Worm (Caenorhabditis elegans) whole organism, L2 larva: ENCODE data around the gene semi-1.
A peak's percentile ranks its signal among the peaks of the same experiment; 100 is the strongest.

Experiments used
- C34F6.9 ChIP-seq: fragments of 150-350 bp; optimal IDR thresholded peaks from 2 replicates; lab custom pipeline; 2014; ENCODE audit warnings: missing biosample characterization, missing genetic modification characterization
- Y55F3AM.14 ChIP-seq: fragments of 200-800 bp; sonication (Bioruptor generic); optimal IDR thresholded peaks from 2 replicates; lab custom pipeline; 2018; ENCODE audit warnings: mild to moderate bottlenecking, missing genetic modification characterization, missing compliant biosample characterization
- ZK546.5 ChIP-seq: sonication (generic microtip); optimal IDR thresholded peaks from 2 replicates; lab custom pipeline; 2017; ENCODE audit warnings: missing biosample characterization, missing genetic modification characterization
- aly-2 ChIP-seq: fragments of 150-350 bp; optimal IDR thresholded peaks from 2 replicates; lab custom pipeline; 2014; ENCODE audit warnings: missing biosample characterization, missing genetic modification characterization
- ama-1 ChIP-seq: fragments of 150-350 bp; optimal IDR thresholded peaks from 2 replicates; lab custom pipeline; 2018; ENCODE audit warnings: inconsistent platforms
- blmp-1 ChIP-seq: sonication (generic microtip); optimal IDR thresholded peaks from 2 replicates; lab custom pipeline; 2017; ENCODE audit warnings: missing genetic modification characterization, mild to moderate bottlenecking, missing compliant biosample characterization, antibody characterized with exemption, moderate library complexity; ENCODE audit not compliant: insufficient read depth
- ceh-16 ChIP-seq: fragments of 150-350 bp; optimal IDR thresholded peaks from 2 replicates; lab custom pipeline; 2014; ENCODE audit warnings: missing biosample characterization, missing genetic modification characterization
- ceh-82 ChIP-seq: fragments of 150-350 bp; optimal IDR thresholded peaks from 2 replicates; lab custom pipeline; 2014; ENCODE audit warnings: missing biosample characterization, missing genetic modification characterization
- crh-2 ChIP-seq: sonication (generic microtip); optimal IDR thresholded peaks from 2 replicates; lab custom pipeline; 2017; ENCODE audit warnings: missing biosample characterization, missing genetic modification characterization
- dmd-4 ChIP-seq: sonication (generic microtip); optimal IDR thresholded peaks from 2 replicates; lab custom pipeline; 2017; ENCODE audit warnings: missing biosample characterization, missing genetic modification characterization
- egl-27 ChIP-seq: sonication (generic microtip); optimal IDR thresholded peaks from 3 replicates; lab custom pipeline; 2017; ENCODE audit warnings: missing biosample characterization, missing genetic modification reagents, missing genetic modification characterization
- elt-1 ChIP-seq: fragments of 150-350 bp; optimal IDR thresholded peaks from 2 replicates; lab custom pipeline; 2014; ENCODE audit warnings: missing biosample characterization, missing genetic modification characterization
- fos-1 ChIP-seq: fragments of 150-350 bp; optimal IDR thresholded peaks from 2 replicates; lab custom pipeline; 2014; ENCODE audit warnings: missing biosample characterization, missing genetic modification characterization
- gmeb-1 ChIP-seq: fragments of 150-350 bp; optimal IDR thresholded peaks from 2 replicates; lab custom pipeline; 2014; ENCODE audit warnings: missing biosample characterization, missing genetic modification characterization
- lin-11 ChIP-seq: fragments of 150-350 bp; sonication (generic microtip); optimal IDR thresholded peaks from 2 replicates; lab custom pipeline; 2014; ENCODE audit warnings: missing biosample characterization, missing genetic modification characterization, inconsistent platforms, mixed read lengths
- lin-13 ChIP-seq: fragments of 150-350 bp; optimal IDR thresholded peaks from 2 replicates; lab custom pipeline; 2014; ENCODE audit warnings: missing biosample characterization, missing genetic modification reagents, missing genetic modification characterization
- lin-39 ChIP-seq: fragments of 150-350 bp; optimal IDR thresholded peaks from 2 replicates; lab custom pipeline; 2014; ENCODE audit warnings: missing biosample characterization, missing genetic modification reagents, missing genetic modification characterization
- lsy-2 ChIP-seq, 2 experiments: fragments of 150-350 bp in 1 of 2; sonication (generic microtip) in 1 of 2; optimal IDR thresholded peaks; 2 replicates each; lab custom pipeline; 2014 to 2017; ENCODE audit warnings: missing biosample characterization in 2 of 2, missing genetic modification characterization in 2 of 2
- mab-5 ChIP-seq: fragments of 150-350 bp; optimal IDR thresholded peaks from 2 replicates; lab custom pipeline; 2014; ENCODE audit warnings: missing biosample characterization, missing genetic modification characterization
- mbf-1 ChIP-seq: sonication (generic microtip); optimal IDR thresholded peaks from 2 replicates; lab custom pipeline; 2017; ENCODE audit warnings: missing biosample characterization, missing genetic modification characterization
- mdl-1 ChIP-seq, 2 experiments: fragments of 150-350 bp in 1 of 2; sonication (generic microtip) in 1 of 2; optimal IDR thresholded peaks; 2 replicates each; lab custom pipeline; 2017; ENCODE audit warnings: missing biosample characterization in 2 of 2, missing genetic modification characterization in 2 of 2
- nhr-10 ChIP-seq: sonication (generic microtip); optimal IDR thresholded peaks from 2 replicates; lab custom pipeline; 2017; ENCODE audit warnings: missing biosample characterization, missing genetic modification characterization
- nhr-11 ChIP-seq: fragments of 150-350 bp; optimal IDR thresholded peaks from 2 replicates; lab custom pipeline; 2014; ENCODE audit warnings: missing biosample characterization, missing genetic modification characterization
- nhr-12 ChIP-seq: fragments of 150-350 bp; optimal IDR thresholded peaks from 2 replicates; lab custom pipeline; 2014; ENCODE audit warnings: missing biosample characterization, missing genetic modification characterization
- nhr-129 ChIP-seq: fragments of 150-350 bp; optimal IDR thresholded peaks from 2 replicates; lab custom pipeline; 2014; ENCODE audit warnings: missing biosample characterization, missing genetic modification characterization
- nhr-21 ChIP-seq: fragments of 150-350 bp; optimal IDR thresholded peaks from 2 replicates; lab custom pipeline; 2014; ENCODE audit warnings: missing biosample characterization, missing genetic modification characterization
- nhr-23 ChIP-seq: fragments of 150-350 bp; optimal IDR thresholded peaks from 2 replicates; lab custom pipeline; 2014; ENCODE audit warnings: missing biosample characterization, missing genetic modification reagents, missing genetic modification characterization
- nhr-237 ChIP-seq: fragments of 150-350 bp; optimal IDR thresholded peaks from 2 replicates; lab custom pipeline; 2014; ENCODE audit warnings: missing biosample characterization, missing genetic modification characterization
- nhr-25 ChIP-seq: fragments of 150-350 bp; sonication (generic microtip); optimal IDR thresholded peaks from 3 replicates; lab custom pipeline; 2014; ENCODE audit warnings: missing biosample characterization, missing genetic modification characterization
- nhr-6 ChIP-seq: fragments of 150-350 bp; optimal IDR thresholded peaks from 2 replicates; lab custom pipeline; 2014; ENCODE audit warnings: missing biosample characterization, missing genetic modification characterization
- nhr-77 ChIP-seq: fragments of 150-350 bp; optimal IDR thresholded peaks from 2 replicates; lab custom pipeline; 2014; ENCODE audit warnings: missing biosample characterization, missing genetic modification characterization
- peb-1 ChIP-seq: fragments of 150-350 bp; optimal IDR thresholded peaks from 2 replicates; lab custom pipeline; 2014; ENCODE audit warnings: missing biosample characterization, missing genetic modification characterization
- sem-4 ChIP-seq: fragments of 150-350 bp; optimal IDR thresholded peaks from 2 replicates; lab custom pipeline; 2014; ENCODE audit warnings: missing biosample characterization, missing genetic modification reagents, missing genetic modification characterization
- sma-3 ChIP-seq: sonication (generic microtip); optimal IDR thresholded peaks from 2 replicates; lab custom pipeline; 2016; ENCODE audit warnings: missing genetic modification reagents, missing genetic modification characterization, missing compliant biosample characterization
- sma-9 ChIP-seq, 2 experiments: fragments of 150-350 bp in 1 of 2; sonication (generic microtip) in 1 of 2; optimal IDR thresholded peaks; 2 replicates each; lab custom pipeline; 2014 to 2016; ENCODE audit warnings: missing genetic modification characterization in 2 of 2, mild to moderate bottlenecking in 1 of 2, missing biosample characterization in 1 of 2, missing compliant biosample characterization in 1 of 2, missing genetic modification reagents in 1 of 2, moderate library complexity in 1 of 2
- unc-39 ChIP-seq: fragments of 150-350 bp; optimal IDR thresholded peaks from 2 replicates; lab custom pipeline; 2014; ENCODE audit warnings: missing biosample characterization, missing genetic modification characterization
- unc-55 ChIP-seq: fragments of 150-350 bp; sonication (generic microtip); optimal IDR thresholded peaks from 3 replicates; lab custom pipeline; 2014; ENCODE audit warnings: missing biosample characterization, missing genetic modification reagents, missing genetic modification characterization
- zag-1 ChIP-seq: fragments of 150-350 bp; optimal IDR thresholded peaks from 2 replicates; lab custom pipeline; 2014; ENCODE audit warnings: missing biosample characterization, missing genetic modification characterization
- ztf-1 ChIP-seq: fragments of 200-800 bp; sonication (Bioruptor generic); conservative IDR thresholded peaks from 2 replicates; pipeline ENCODE4 v1.3.6; 2022; ENCODE audit warnings: missing genetic modification characterization, missing compliant biosample characterization
- ztf-4 ChIP-seq: fragments of 150-350 bp; optimal IDR thresholded peaks from 2 replicates; lab custom pipeline; 2014; ENCODE audit warnings: missing biosample characterization, missing genetic modification characterization

The semi-1 gene

ce11 chrV:13512515-13512914 is 2.5 kb downstream of the semi-1 start:
- no peak for TF ChIP-seq ama-1 (lab: Kevin White, UChicago)
- no peak for TF ChIP-seq nhr-6 (tag; lab: Kevin White, UChicago)
- no peak for TF ChIP-seq ZK546.5 (tag; lab: Kevin White, UChicago)
- no peak for TF ChIP-seq nhr-11
- no peak for TF ChIP-seq ceh-16 (tag; lab: Kevin White, UChicago)

- TF ChIP-seq elt-1 (no peak), nhr-23 (tag; lab: Kevin White, UChicago) (no peak), unc-55 (GFP tag; lab: Kevin White, UChicago) (no peak), nhr-237 (tag; lab: Kevin White, UChicago) (no peak), egl-27 (tag; lab: Kevin White, UChicago) (no peak), nhr-21 (tag; lab: Kevin White, UChicago) (no peak), fos-1 (no peak), sma-3 (GFP tag; lab: Kevin White, UChicago) (no peak), ceh-82 (tag; lab: Kevin White, UChicago) (no peak), sma-9 (GFP tag; optimal IDR thresholded peaks at IDR 0.05; lab: Kevin White, UChicago) (no peak), sma-9 (tag; optimal IDR thresholded peaks at IDR 0.05; lab: Kevin White, UChicago) (no peak), blmp-1 (tag; lab: Kevin White, UChicago) (no peak), nhr-12 (tag; lab: Kevin White, UChicago) (no peak), dmd-4 (tag; lab: Kevin White, UChicago) (no peak), lin-39 (no peak), ama-1 (lab: Kevin White, UChicago) (no peak), gmeb-1 (tag; lab: Kevin White, UChicago) (no peak), sem-4 (tag; lab: Kevin White, UChicago) (no peak)
- TF ChIP-seq, all 48 proteins: peak for 0
Observed at ce11 chrV:13511618-13512017, 3.4 kb downstream of the semi-1 start, which contains the start of gene avr-15. TSS of gene avr-15 (minus strand) at chrV:13511718.

- TF ChIP-seq sma-3 (GFP tag; lab: Kevin White, UChicago): no peak
- no peak for TF ChIP-seq Y55F3AM.14 (GFP tag; lab: Kevin White, UChicago)
- no peak for TF ChIP-seq ama-1 (lab: Kevin White, UChicago)
- no peak for TF ChIP-seq ztf-1 (GFP tag; lab: Robert Waterston, UW)
- no peak for TF ChIP-seq crh-2
- TF ChIP-seq ZK546.5 (tag; lab: Kevin White, UChicago): no peak
- TF ChIP-seq lsy-2 (tag; optimal IDR thresholded peaks at IDR 0.05; lab: Kevin White, UChicago): no peak
- no peak for TF ChIP-seq ceh-82 (tag; lab: Kevin White, UChicago)
- TF ChIP-seq unc-55 (GFP tag; lab: Kevin White, UChicago): no peak
- no peak for TF ChIP-seq sma-9 (GFP tag; optimal IDR thresholded peaks at IDR 0.05; lab: Kevin White, UChicago)
- TF ChIP-seq sma-9 (tag; optimal IDR thresholded peaks at IDR 0.05; lab: Kevin White, UChicago): no peak
- TF ChIP-seq dmd-4 (tag; lab: Kevin White, UChicago): no peak
- TF ChIP-seq nhr-129 (tag; lab: Kevin White, UChicago): no peak
- TF ChIP-seq sem-4 (tag; lab: Kevin White, UChicago): no peak
- no peak for TF ChIP-seq nhr-6 (tag; lab: Kevin White, UChicago)
- no peak for TF ChIP-seq ztf-4 (tag; lab: Kevin White, UChicago)
- no peak for TF ChIP-seq peb-1
- TF ChIP-seq ceh-16 (tag; lab: Kevin White, UChicago): no peak
- TF ChIP-seq lin-13 (GFP tag; lab: Kevin White, UChicago): no peak
- TF ChIP-seq lin-11 (tag; lab: Kevin White, UChicago): no peak
Observed at ce11 chrV:13506321-13506720, 8.7 kb downstream of the semi-1 start, which contains the start of gene R11G10.4. TSS of gene R11G10.4 (plus strand) at chrV:13506621.

- TF ChIP-seq C34F6.9 (tag; lab: Kevin White, UChicago) (no peak), nhr-10 (tag; lab: Kevin White, UChicago) (no peak), mdl-1 (tag; optimal IDR thresholded peaks at IDR 0.05; lab: Kevin White, UChicago) (no peak)
- TF ChIP-seq, all 48 proteins: peak for 0
Observed at ce11 chrV:13499227-13499626, 15.8 kb downstream of the semi-1 start.

ce11 chrV:13497322-13497847 is 17.6 kb downstream of the semi-1 start, which contains the start of the genes eea-1 and gut-2:
TSS of gene eea-1 (minus strand) at chrV:13497372.
TSS of gene gut-2 (plus strand) at chrV:13497690.
- TF ChIP-seq sma-3 (GFP tag; lab: Kevin White, UChicago) (peak; percentile 67), dmd-4 (tag; lab: Kevin White, UChicago) (no peak), ztf-1 (GFP tag; lab: Robert Waterston, UW) (no peak), nhr-11 (no peak), sem-4 (tag; lab: Kevin White, UChicago) (no peak), mbf-1 (tag; lab: Kevin White, UChicago) (no peak), fos-1 (peak; percentile 56), crh-2 (peak; percentile 61), ceh-16 (tag; lab: Kevin White, UChicago) (no peak), nhr-12 (tag; lab: Kevin White, UChicago) (no peak), zag-1 (tag; lab: Kevin White, UChicago) (no peak), mdl-1 (tag; optimal IDR thresholded peaks at IDR 0.05; lab: Kevin White, UChicago) (no peak), unc-39 (tag; lab: Kevin White, UChicago) (no peak), ceh-82 (tag; lab: Kevin White, UChicago) (no peak), nhr-77 (tag; lab: Kevin White, UChicago) (no peak), mab-5 (tag; lab: Kevin White, UChicago) (peak; percentile 58), unc-55 (GFP tag; lab: Kevin White, UChicago) (peak; percentile 72), egl-27 (tag; lab: Kevin White, UChicago) (peak; percentile 20), peb-1 (no peak), blmp-1 (tag; lab: Kevin White, UChicago) (no peak), nhr-237 (tag; lab: Kevin White, UChicago) (no peak), ZK546.5 (tag; lab: Kevin White, UChicago) (no peak), nhr-25 (tag; lab: Kevin White, UChicago) (peak; percentile 77), aly-2 (no peak)
